Worm (Caenorhabditis elegans) whole organism, midembryonic: Measurements from ENCODE around the gene anoh-1.

Experiments
- T22C8.4 ChIP-seq: fragments of 200-800 bp; sonication (Bioruptor generic); IDR thresholded peaks from 2 replicates; pipeline ENCODE4 v1.3.6; 2022; ENCODE audit warnings: missing genetic modification characterization, missing compliant biosample characterization
- cog-1 ChIP-seq: sonication (generic microtip); optimal IDR thresholded peaks from 2 replicates; lab custom pipeline; 2016; ENCODE audit warnings: missing genetic modification characterization, missing compliant biosample characterization
- klf-2 ChIP-seq: fragments of 200-800 bp; sonication (Bioruptor generic); conservative IDR thresholded peaks from 2 replicates; pipeline ENCODE4 v1.3.6; 2022; ENCODE audit warnings: missing genetic modification reagents, missing genetic modification characterization, missing compliant biosample characterization
- tab-1 ChIP-seq: fragments of 200-800 bp; sonication (Bioruptor generic); IDR thresholded peaks from 2 replicates; pipeline ENCODE4 v1.3.6; 2022; ENCODE audit warnings: missing genetic modification characterization, missing compliant biosample characterization
- ztf-29 ChIP-seq: fragments of 200-800 bp; sonication (Bioruptor generic); IDR thresholded peaks from 2 replicates; pipeline ENCODE4 v1.3.6; 2022; ENCODE audit warnings: missing genetic modification reagents, missing genetic modification characterization, missing compliant biosample characterization

DNA sequence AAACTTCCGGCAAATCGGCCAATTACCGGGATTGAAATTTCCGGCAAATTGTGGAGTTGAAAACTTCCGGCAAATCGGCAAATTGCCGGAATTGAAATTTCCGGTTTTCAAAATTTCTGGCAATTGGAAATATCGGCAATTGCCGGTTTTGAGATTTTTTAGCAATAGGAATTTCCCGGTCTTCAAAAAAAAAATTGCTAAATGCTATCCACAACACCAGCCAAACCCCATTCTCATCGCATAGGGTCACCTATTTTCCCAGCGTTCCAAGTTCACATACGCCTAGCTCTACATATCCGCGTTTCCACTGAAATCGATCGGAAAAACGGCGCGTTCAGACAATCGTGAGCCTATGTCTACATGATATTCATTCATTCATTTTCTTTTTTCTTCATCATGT, 39.1 kb downstream of the anoh-1 start, which contains the start of gene F56A8.8:
- no peak for TF ChIP-seq tab-1
- no peak for TF ChIP-seq T22C8.4 (GFP tag; lab: Robert Waterston, UW)
- no peak for TF ChIP-seq cog-1
- no peak for TF ChIP-seq klf-2 (GFP tag; lab: Robert Waterston, UW)
- TF ChIP-seq ztf-29 = no peak
